Worm (Caenorhabditis elegans) whole organism, L2 larva: ENCODE results near the gene rrc-1.

Experiments
- ZK546.5 ChIP-seq: sonication (generic microtip); optimal IDR thresholded peaks from 2 replicates; lab custom pipeline; 2017; ENCODE audit warnings: missing biosample characterization, missing genetic modification characterization
- elt-3 ChIP-seq: sonication (generic microtip); optimal IDR thresholded peaks from 2 replicates; lab custom pipeline; 2017; ENCODE audit warnings: missing biosample characterization, missing genetic modification characterization
- fos-1 ChIP-seq: fragments of 150-350 bp; optimal IDR thresholded peaks from 2 replicates; lab custom pipeline; 2014; ENCODE audit warnings: missing biosample characterization, missing genetic modification characterization
- lin-11 ChIP-seq: fragments of 150-350 bp; sonication (generic microtip); optimal IDR thresholded peaks from 2 replicates; lab custom pipeline; 2014; ENCODE audit warnings: missing biosample characterization, missing genetic modification characterization, inconsistent platforms, mixed read lengths
- lin-39 ChIP-seq: fragments of 150-350 bp; optimal IDR thresholded peaks from 2 replicates; lab custom pipeline; 2014; ENCODE audit warnings: missing biosample characterization, missing genetic modification reagents, missing genetic modification characterization
- lsy-2 ChIP-seq, 2 experiments: fragments of 150-350 bp in 1 of 2; sonication (generic microtip) in 1 of 2; optimal IDR thresholded peaks; 2 replicates each; lab custom pipeline; 2014 to 2017; ENCODE audit warnings: missing biosample characterization in 2 of 2, missing genetic modification characterization in 2 of 2
- nhr-10 ChIP-seq: sonication (generic microtip); optimal IDR thresholded peaks from 2 replicates; lab custom pipeline; 2017; ENCODE audit warnings: missing biosample characterization, missing genetic modification characterization
- nhr-77 ChIP-seq: fragments of 150-350 bp; optimal IDR thresholded peaks from 2 replicates; lab custom pipeline; 2014; ENCODE audit warnings: missing biosample characterization, missing genetic modification characterization
- skn-1 ChIP-seq: sonication (generic microtip); optimal IDR thresholded peaks from 2 replicates; lab custom pipeline; 2017; ENCODE audit warnings: missing biosample characterization, missing genetic modification characterization
- snpc-4 ChIP-seq: fragments of 150-350 bp; optimal IDR thresholded peaks from 2 replicates; lab custom pipeline; 2014; ENCODE audit warnings: missing biosample characterization, missing genetic modification characterization
- unc-39 ChIP-seq: fragments of 150-350 bp; optimal IDR thresholded peaks from 2 replicates; lab custom pipeline; 2014; ENCODE audit warnings: missing biosample characterization, missing genetic modification characterization
- zag-1 ChIP-seq: fragments of 150-350 bp; optimal IDR thresholded peaks from 2 replicates; lab custom pipeline; 2014; ENCODE audit warnings: missing biosample characterization, missing genetic modification characterization
- ztf-1 ChIP-seq: fragments of 200-800 bp; sonication (Bioruptor generic); conservative IDR thresholded peaks from 2 replicates; pipeline ENCODE4 v1.3.6; 2022; ENCODE audit warnings: missing genetic modification characterization, missing compliant biosample characterization
- ztf-11 ChIP-seq: sonication (generic microtip); optimal IDR thresholded peaks from 2 replicates; lab custom pipeline; 2017; ENCODE audit warnings: missing biosample characterization, missing genetic modification characterization

- TF ChIP-seq fos-1 (tag; lab: Kevin White, UChicago) (no peak), unc-39 (no peak), ZK546.5 (tag; lab: Kevin White, UChicago) (no peak), skn-1 (tag; lab: Kevin White, UChicago) (no peak), ztf-11 (tag; lab: Kevin White, UChicago) (no peak), lin-39 (tag; lab: Kevin White, UChicago) (no peak), elt-3 (tag; lab: Kevin White, UChicago) (no peak), ztf-1 (GFP tag; lab: Robert Waterston, UW) (no peak), zag-1 (no peak), nhr-10 (tag; lab: Kevin White, UChicago) (no peak), lin-11 (no peak), nhr-77 (tag; lab: Kevin White, UChicago) (no peak), lsy-2 (tag; optimal IDR thresholded peaks at IDR 0.05; lab: Kevin White, UChicago) (no peak), snpc-4 (tag; lab: Kevin White, UChicago) (no peak)
These were observed 36.9 kb downstream of the rrc-1 start, which contains the start of gene F36G3.2 for ce11 chrX:9794173-9794572.
